Fruit fly (Drosophila melanogaster) whole organism, embryonic: Measurements from ENCODE around the gene CG9286.

Source experiments
- Bgb ChIP-seq: fragments of 200-800 bp; sonication (Bioruptor generic); IDR thresholded peaks from 2 replicates; pipeline ENCODE4 v1.3.6; 2022; ENCODE audit warnings: missing biosample characterization, missing genetic modification characterization; ENCODE audit not compliant: partially characterized antibody
- CG11504 ChIP-seq: fragments of 200-800 bp; sonication (Bioruptor generic); optimal IDR thresholded peaks from 3 replicates; lab custom pipeline; 2019; ENCODE audit warnings: missing biosample characterization, mild to moderate bottlenecking, missing genetic modification characterization, moderate library complexity
- CG14860 ChIP-seq: fragments of 200-800 bp; sonication (Bioruptor generic); IDR thresholded peaks from 3 replicates; pipeline ENCODE4 v1.3.6; 2022; ENCODE audit warnings: missing biosample characterization, missing genetic modification characterization; ENCODE audit not compliant: partially characterized antibody
- CG16779 ChIP-seq: fragments of 200-800 bp; sonication (Bioruptor generic); IDR thresholded peaks from 2 replicates; pipeline ENCODE4 v1.3.6; 2022; ENCODE audit warnings: missing biosample characterization, missing genetic modification characterization
- CG16813 ChIP-seq: fragments of 200-800 bp; sonication (Bioruptor generic); IDR thresholded peaks from 3 replicates; pipeline ENCODE4 v1.3.6; 2022; ENCODE audit warnings: missing biosample characterization, missing genetic modification characterization; ENCODE audit not compliant: partially characterized antibody
- CG18011 ChIP-seq: fragments of 200-800 bp; sonication (Bioruptor generic); optimal IDR thresholded peaks from 2 replicates; lab custom pipeline; 2017; ENCODE audit warnings: missing biosample characterization, missing genetic modification characterization, mild to moderate bottlenecking, moderate library complexity, missing genotype
- CG18262 ChIP-seq: fragments of 200-800 bp; optimal IDR thresholded peaks from 3 replicates; lab custom pipeline; 2019; ENCODE audit warnings: missing biosample characterization, mild to moderate bottlenecking, missing genetic modification characterization, moderate library complexity
- CG1832 ChIP-seq: fragments of 200-800 bp; sonication (Bioruptor generic); optimal IDR thresholded peaks from 2 replicates; lab custom pipeline; 2017; ENCODE audit warnings: missing biosample characterization, mild to moderate bottlenecking, missing genetic modification characterization, inconsistent platforms
- CG2129 ChIP-seq: fragments of 200-800 bp; sonication (Bioruptor generic); IDR thresholded peaks from 2 replicates; pipeline ENCODE4 v1.3.6; 2022; ENCODE audit warnings: missing biosample characterization, missing genetic modification characterization; ENCODE audit not compliant: partially characterized antibody
- CG2678 ChIP-seq: fragments of 200-800 bp; sonication (Bioruptor generic); optimal IDR thresholded peaks from 3 replicates; lab custom pipeline; 2019; ENCODE audit warnings: missing biosample characterization, mild to moderate bottlenecking, missing genetic modification characterization, moderate library complexity
- CG30020 ChIP-seq: fragments of 200-800 bp; optimal IDR thresholded peaks from 2 replicates; lab custom pipeline; 2019; ENCODE audit warnings: missing biosample characterization, mild to moderate bottlenecking, missing genetic modification characterization, moderate library complexity
- CG3065 ChIP-seq: fragments of 200-800 bp; sonication (Bioruptor generic); optimal IDR thresholded peaks from 2 replicates; lab custom pipeline; 2016; ENCODE audit warnings: missing biosample characterization, missing genetic modification characterization
- CG34224 ChIP-seq: fragments of 200-800 bp; sonication (Bioruptor generic); IDR thresholded peaks from 3 replicates; pipeline ENCODE4 v1.3.6; 2022; ENCODE audit warnings: missing biosample characterization, missing genetic modification characterization; ENCODE audit not compliant: partially characterized antibody
- CG4424 ChIP-seq: fragments of 200-800 bp; sonication (Bioruptor generic); optimal IDR thresholded peaks from 3 replicates; lab custom pipeline; 2016; ENCODE audit warnings: missing biosample characterization, missing genetic modification characterization
- CG6791 ChIP-seq: fragments of 200-800 bp; sonication (Bioruptor generic); IDR thresholded peaks from 3 replicates; pipeline ENCODE4 v1.3.6; 2022; ENCODE audit warnings: missing biosample characterization, missing genetic modification characterization; ENCODE audit not compliant: partially characterized antibody
- CG7928 ChIP-seq: fragments of 200-800 bp; sonication (Bioruptor generic); optimal IDR thresholded peaks from 2 replicates; lab custom pipeline; 2017; ENCODE audit warnings: missing biosample characterization, mild to moderate bottlenecking, missing genetic modification characterization
- CG7963 ChIP-seq: fragments of 200-800 bp; sonication (Bioruptor generic); IDR thresholded peaks from 3 replicates; pipeline ENCODE4 v1.3.6; 2022; ENCODE audit warnings: missing biosample characterization, missing genetic modification characterization; ENCODE audit not compliant: partially characterized antibody
- CoRest ChIP-seq: fragments of 200-800 bp; sonication (Bioruptor generic); optimal IDR thresholded peaks from 3 replicates; lab custom pipeline; 2018; ENCODE audit warnings: missing biosample characterization, mild to moderate bottlenecking, missing genetic modification characterization, moderate library complexity
- Dll ChIP-seq: fragments of 200-800 bp; sonication (Bioruptor generic); IDR thresholded peaks from 4 replicates; pipeline ENCODE4 v1.3.6; 2022; ENCODE audit warnings: missing biosample characterization, missing genetic modification characterization; ENCODE audit not compliant: partially characterized antibody
- HLH4C ChIP-seq: fragments of 200-800 bp; sonication (Bioruptor generic); IDR thresholded peaks from 3 replicates; pipeline ENCODE4 v1.3.6; 2022; ENCODE audit warnings: missing biosample characterization, missing genetic modification characterization; ENCODE audit not compliant: partially characterized antibody
- Med ChIP-seq: fragments of 200-800 bp; sonication (Bioruptor generic); peaks from one replicate; lab custom pipeline; 2016; ENCODE audit warnings: missing biosample characterization, missing genetic modification characterization, mild to moderate bottlenecking, inconsistent platforms, moderate library complexity
- Opbp ChIP-seq: fragments of 200-800 bp; sonication (Bioruptor generic); IDR thresholded peaks from 3 replicates; pipeline ENCODE4 v1.3.6; 2022; ENCODE audit warnings: missing biosample characterization, missing genetic modification characterization; ENCODE audit not compliant: partially characterized antibody
- Scr ChIP-seq: fragments of 200-800 bp; sonication (Bioruptor generic); IDR thresholded peaks from 2 replicates; pipeline ENCODE4 v1.3.6; 2022; ENCODE audit warnings: missing biosample characterization, missing genetic modification characterization; ENCODE audit not compliant: partially characterized antibody
- Tbp ChIP-seq: fragments of >200 bp; optimal IDR thresholded peaks from 2 replicates; lab custom pipeline; 2018; ENCODE audit warnings: missing biosample characterization, missing genetic modification characterization
- aop ChIP-seq: fragments of 200-800 bp; sonication (Bioruptor generic); IDR thresholded peaks from 2 replicates; pipeline ENCODE4 v1.3.6; 2022; ENCODE audit warnings: missing biosample characterization, missing genetic modification characterization
- ato ChIP-seq: fragments of 200-800 bp; sonication (Bioruptor generic); IDR thresholded peaks from 2 replicates; pipeline ENCODE4 v1.3.6; 2022; ENCODE audit warnings: missing biosample characterization, missing genetic modification characterization; ENCODE audit not compliant: partially characterized antibody
- bbx ChIP-seq: fragments of 200-800 bp; sonication (Bioruptor generic); IDR thresholded peaks from 2 replicates; pipeline ENCODE4 v1.3.6; 2022; ENCODE audit warnings: missing biosample characterization, missing genetic modification characterization; ENCODE audit not compliant: partially characterized antibody
- cg ChIP-seq: fragments of 200-800 bp; sonication (Bioruptor generic); optimal IDR thresholded peaks from 3 replicates; lab custom pipeline; 2019; ENCODE audit warnings: missing biosample characterization, mild to moderate bottlenecking, missing genetic modification characterization, moderate library complexity
- chinmo ChIP-seq: fragments of 200-800 bp; sonication (Bioruptor generic); IDR thresholded peaks from 4 replicates; pipeline ENCODE4 v1.3.6; 2022; ENCODE audit warnings: missing biosample characterization, missing genetic modification characterization; ENCODE audit not compliant: partially characterized antibody
- ci ChIP-seq: fragments of 200-800 bp; sonication (Bioruptor generic); IDR thresholded peaks from 3 replicates; pipeline ENCODE4 v1.3.6; 2022; ENCODE audit warnings: missing biosample characterization, missing genetic modification characterization
- emc ChIP-seq: fragments of 200-800 bp; sonication (Bioruptor generic); optimal IDR thresholded peaks from 2 replicates; lab custom pipeline; 2016; ENCODE audit warnings: missing biosample characterization, missing genetic modification characterization
- gcm ChIP-seq: fragments of 200-800 bp; sonication (Bioruptor generic); optimal IDR thresholded peaks from 2 replicates; lab custom pipeline; 2019; ENCODE audit warnings: missing biosample characterization, mild to moderate bottlenecking, missing genetic modification characterization, moderate library complexity
- hb ChIP-seq: fragments of 200-800 bp; sonication (Bioruptor generic); IDR thresholded peaks from 3 replicates; pipeline ENCODE4 v1.3.6; 2022; ENCODE audit warnings: missing biosample characterization, missing genetic modification characterization; ENCODE audit not compliant: partially characterized antibody
- inv ChIP-seq: fragments of 200-800 bp; sonication (Bioruptor generic); IDR thresholded peaks from 2 replicates; pipeline ENCODE4 v1.3.6; 2022; ENCODE audit warnings: missing biosample characterization, missing genetic modification characterization; ENCODE audit not compliant: partially characterized antibody
- knrl ChIP-seq: fragments of 200-800 bp; sonication (Bioruptor generic); IDR thresholded peaks from 3 replicates; pipeline ENCODE4 v1.3.6; 2022; ENCODE audit warnings: missing biosample characterization, missing genetic modification characterization; ENCODE audit not compliant: partially characterized antibody
- maf-S ChIP-seq: fragments of 200-800 bp; sonication (Bioruptor generic); optimal IDR thresholded peaks from 2 replicates; lab custom pipeline; 2016; ENCODE audit warnings: missing biosample characterization, missing genetic modification characterization
- mld ChIP-seq: fragments of 200-800 bp; sonication (Bioruptor generic); IDR thresholded peaks from 3 replicates; pipeline ENCODE4 v1.3.6; 2022; ENCODE audit warnings: missing biosample characterization, missing genetic modification characterization; ENCODE audit not compliant: partially characterized antibody
- sens ChIP-seq: fragments of 200-800 bp; sonication (Bioruptor generic); peaks from one replicate; lab custom pipeline; 2016; ENCODE audit warnings: missing biosample characterization, missing genetic modification characterization
- sna ChIP-seq: fragments of 200-800 bp; sonication (Bioruptor generic); IDR thresholded peaks from 2 replicates; pipeline ENCODE4 v1.3.6; 2022; ENCODE audit warnings: missing biosample characterization, missing genetic modification characterization; ENCODE audit not compliant: partially characterized antibody
- unc-4 ChIP-seq: fragments of 200-800 bp; sonication (Bioruptor generic); IDR thresholded peaks from 2 replicates; pipeline ENCODE4 v1.3.6; 2022; ENCODE audit warnings: missing biosample characterization, missing genetic modification characterization; ENCODE audit not compliant: partially characterized antibody
- vnd ChIP-seq: fragments of 200-800 bp; sonication (Bioruptor generic); IDR thresholded peaks from 3 replicates; pipeline ENCODE4 v1.3.6; 2022; ENCODE audit warnings: missing biosample characterization, missing genetic modification characterization; ENCODE audit not compliant: partially characterized antibody
- zen ChIP-seq: fragments of 200-800 bp; sonication (Bioruptor generic); optimal IDR thresholded peaks from 3 replicates; lab custom pipeline; 2018; ENCODE audit warnings: missing biosample characterization, mild to moderate bottlenecking, missing genetic modification characterization, moderate library complexity
- zen2 ChIP-seq: fragments of 200-800 bp; sonication (Bioruptor generic); IDR thresholded peaks from 3 replicates; pipeline ENCODE4 v1.3.6; 2022; ENCODE audit warnings: missing biosample characterization, missing genetic modification characterization; ENCODE audit not compliant: partially characterized antibody

CG9286 gene

DNA sequence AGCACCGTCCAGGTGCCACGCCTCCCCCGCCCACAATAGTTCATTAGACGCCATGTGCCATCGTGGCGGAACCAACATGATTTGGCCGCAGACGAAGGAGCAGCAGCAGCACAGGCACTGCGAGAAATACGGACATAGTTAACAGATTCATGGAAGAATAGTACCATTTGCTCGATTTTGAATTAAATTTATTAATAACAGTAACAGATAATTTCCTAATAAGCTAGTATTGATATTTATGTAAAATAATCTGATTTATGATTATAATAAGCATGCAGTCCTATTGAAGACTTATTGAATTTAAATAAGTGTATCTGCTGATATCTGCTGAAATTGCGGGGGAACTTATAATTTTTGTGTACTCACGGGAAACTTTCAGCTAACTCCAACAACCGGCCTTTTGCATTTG is 16.5 kb downstream of the CG9286 start (continued):
- TF ChIP-seq CG2678 (peak; percentile 3), CoRest (tag; lab: Kevin White, UChicago) (no peak), CG18262 (tag; lab: Kevin White, UChicago) (peak; percentile 39), CG3065 (GFP tag; lab: Kevin White, UChicago) (peak; percentile 67), CG4424 (GFP tag; lab: Kevin White, UChicago) (peak; percentile 3)

dm6 chr3R:13797823-13798446 is 17.2 kb downstream of the CG9286 start:
- peak; percentile 28 for TF ChIP-seq Med
- TF ChIP-seq chinmo (GFP tag; lab: Robert Waterston, UW), result peak; percentile 50; the same call in 1 of the 4 replicates
- peak; percentile 71; the same call in 1 of the 3 replicates for TF ChIP-seq mld
- TF ChIP-seq CG18011 (GFP tag; lab: Kevin White, UChicago), result no peak
- TF ChIP-seq bbx (GFP tag; lab: Robert Waterston, UW), result peak; percentile 82
- TF ChIP-seq aop, result peak; percentile 43; the same call in 1 of the 2 replicates
- TF ChIP-seq CG2129 (GFP tag; lab: Robert Waterston, UW), result peak; percentile 40; the same call in 1 of the 2 replicates
- peak; percentile 67 for TF ChIP-seq Bgb (GFP tag; lab: Robert Waterston, UW)
- TF ChIP-seq CG6791 (GFP tag; lab: Robert Waterston, UW), result peak; percentile 82
- TF ChIP-seq knrl, result peak; percentile 63
- no peak for TF ChIP-seq emc
- peak; percentile 65 for TF ChIP-seq vnd (GFP tag; lab: Robert Waterston, UW)
- TF ChIP-seq CG16779 (GFP tag; lab: Robert Waterston, UW), result no peak
- TF ChIP-seq ci (GFP tag; lab: Robert Waterston, UW), result 0 out of 3 replicates have a peak, but pooled peaks have one; percentile 12
- peak; percentile 75 for TF ChIP-seq CG14860 (GFP tag; lab: Robert Waterston, UW)
- TF ChIP-seq CG7963, result peak; percentile 68
- TF ChIP-seq sna (GFP tag; lab: Robert Waterston, UW), result peak; percentile 67
- TF ChIP-seq Scr, result peak; percentile 71
- TF ChIP-seq ato (GFP tag; lab: Robert Waterston, UW), result peak; percentile 46; the same call in 1 of the 2 replicates
- TF ChIP-seq zen2 (GFP tag; lab: Robert Waterston, UW), result 0 out of 3 replicates have a peak, but pooled peaks have one; percentile 43
- peak; percentile 66 for TF ChIP-seq HLH4C (GFP tag; lab: Robert Waterston, UW)
- no peak for TF ChIP-seq zen
- TF ChIP-seq CG34224 (GFP tag; lab: Robert Waterston, UW), result peak; percentile 50; the same call in 2 of the 3 replicates
- peak; percentile 35; the same call in 1 of the 2 replicates for TF ChIP-seq inv (GFP tag; lab: Robert Waterston, UW)
- TF ChIP-seq unc-4 (GFP tag; lab: Robert Waterston, UW), result peak; percentile 36; the same call in 1 of the 2 replicates
- TF ChIP-seq CG30020 (tag; lab: Kevin White, UChicago), result no peak
- peak; percentile 27 for TF ChIP-seq CG1832 (GFP tag; lab: Kevin White, UChicago)
- TF ChIP-seq Dll, result peak; percentile 56; the same call in 2 of the 4 replicates
- TF ChIP-seq CG16813, result peak; percentile 86
- TF ChIP-seq hb, result peak; percentile 72; the same call in 2 of the 3 replicates
- no peak for TF ChIP-seq Tbp (GFP tag; lab: Kevin White, UChicago)
- TF ChIP-seq CG11504 (tag; lab: Kevin White, UChicago), result peak; percentile 18
- TF ChIP-seq maf-S (GFP tag; lab: Kevin White, UChicago), result no peak
- TF ChIP-seq sens (GFP tag; lab: Kevin White, UChicago), result peak; percentile 45
- TF ChIP-seq CG7928 (GFP tag; lab: Kevin White, UChicago), result no peak
- no peak for TF ChIP-seq gcm (GFP tag; lab: Kevin White, UChicago)
- peak; percentile 74; the same call in 2 of the 3 replicates for TF ChIP-seq Opbp (GFP tag; lab: Robert Waterston, UW)
- TF ChIP-seq cg (GFP tag; lab: Kevin White, UChicago), result no peak
